Worm (Caenorhabditis elegans) whole organism, mixed stage, embryonic: ENCODE results near the gene ubh-2.

Experiments used
- M03D4.4 ChIP-seq: sonication (generic microtip); optimal IDR thresholded peaks from 2 replicates; lab custom pipeline; 2017; ENCODE audit warnings: mild to moderate bottlenecking, missing genetic modification characterization, missing compliant biosample characterization
- bed-3 ChIP-seq: fragments of 200-800 bp; sonication (Bioruptor generic); optimal IDR thresholded peaks from 3 replicates; lab custom pipeline; 2018; ENCODE audit warnings: mild to moderate bottlenecking, missing genetic modification characterization, moderate library complexity, missing compliant biosample characterization
- blmp-1 ChIP-seq: fragments of 150-350 bp; optimal IDR thresholded peaks from 2 replicates; lab custom pipeline; 2014; ENCODE audit warnings: missing biosample characterization, missing genetic modification characterization
- ceh-39 ChIP-seq: fragments of 150-350 bp; optimal IDR thresholded peaks from 2 replicates; lab custom pipeline; 2014; ENCODE audit warnings: missing biosample characterization, missing genetic modification characterization
- ceh-43 ChIP-seq: fragments of 200-800 bp; sonication (Bioruptor generic); optimal IDR thresholded peaks from 2 replicates; lab custom pipeline; 2018; ENCODE audit warnings: mild to moderate bottlenecking, missing genetic modification characterization, moderate library complexity, missing compliant biosample characterization
- ceh-83 ChIP-seq: fragments of 200-800 bp; sonication (Bioruptor generic); optimal IDR thresholded peaks from 2 replicates; lab custom pipeline; 2018; ENCODE audit warnings: mild to moderate bottlenecking, missing genetic modification characterization, missing compliant biosample characterization
- ces-1 ChIP-seq: fragments of 150-350 bp; optimal IDR thresholded peaks from 2 replicates; lab custom pipeline; 2014; ENCODE audit warnings: missing biosample characterization, missing genetic modification reagents, missing genetic modification characterization
- elt-1 ChIP-seq: sonication (generic microtip); optimal IDR thresholded peaks from 2 replicates; lab custom pipeline; 2017; ENCODE audit warnings: missing genetic modification characterization, mild to moderate bottlenecking, missing compliant biosample characterization, antibody characterized with exemption, moderate library complexity, borderline replicate concordance; ENCODE audit not compliant: insufficient read depth
- elt-3 ChIP-seq: fragments of 150-350 bp; optimal IDR thresholded peaks from 2 replicates; lab custom pipeline; 2014; ENCODE audit warnings: missing biosample characterization, missing genetic modification characterization
- flh-1 ChIP-seq: fragments of 200-800 bp; sonication (Bioruptor generic); optimal IDR thresholded peaks from 2 replicates; lab custom pipeline; 2018; ENCODE audit warnings: mild to moderate bottlenecking, missing genetic modification characterization, moderate library complexity, missing compliant biosample characterization
- hlh-1 ChIP-seq: fragments of 150-350 bp; optimal IDR thresholded peaks from 2 replicates; lab custom pipeline; 2014; ENCODE audit warnings: missing biosample characterization, missing genetic modification reagents, missing genetic modification characterization
- lin-13 ChIP-seq: fragments of 150-350 bp; optimal IDR thresholded peaks from 2 replicates; lab custom pipeline; 2014; ENCODE audit warnings: missing biosample characterization, missing genetic modification characterization
- lin-32 ChIP-seq: fragments of 200-800 bp; sonication (Bioruptor generic); optimal IDR thresholded peaks from 2 replicates; lab custom pipeline; 2018; ENCODE audit warnings: mild to moderate bottlenecking, missing genetic modification characterization, missing compliant biosample characterization
- lsy-2 ChIP-seq: fragments of 150-350 bp; optimal IDR thresholded peaks from 2 replicates; lab custom pipeline; 2014; ENCODE audit warnings: missing biosample characterization, missing genetic modification characterization
- mab-5 ChIP-seq: fragments of 150-350 bp; optimal IDR thresholded peaks from 2 replicates; lab custom pipeline; 2014; ENCODE audit warnings: missing biosample characterization, missing genetic modification characterization
- mep-1 ChIP-seq: fragments of 150-350 bp; optimal IDR thresholded peaks from 2 replicates; lab custom pipeline; 2017; ENCODE audit warnings: missing biosample characterization, missing genetic modification reagents, missing genetic modification characterization, inconsistent platforms
- mls-2 ChIP-seq: sonication (generic microtip); optimal IDR thresholded peaks from 2 replicates; lab custom pipeline; 2016; ENCODE audit warnings: mild to moderate bottlenecking, missing genetic modification characterization, moderate library complexity, missing compliant biosample characterization
- nhr-2 ChIP-seq: fragments of 150-350 bp; optimal IDR thresholded peaks from 2 replicates; lab custom pipeline; 2014; ENCODE audit warnings: missing biosample characterization, missing genetic modification characterization
- nhr-237 ChIP-seq: fragments of 150-350 bp; optimal IDR thresholded peaks from 2 replicates; lab custom pipeline; 2014; ENCODE audit warnings: missing biosample characterization, missing genetic modification characterization
- nhr-28 ChIP-seq: fragments of 150-350 bp; optimal IDR thresholded peaks from 2 replicates; lab custom pipeline; 2014; ENCODE audit warnings: missing biosample characterization, missing genetic modification characterization
- nhr-76 ChIP-seq: sonication (generic microtip); optimal IDR thresholded peaks from 2 replicates; lab custom pipeline; 2017; ENCODE audit warnings: missing biosample characterization, missing genetic modification characterization
- pha-4 ChIP-seq: fragments of 150-350 bp; optimal IDR thresholded peaks from 2 replicates; lab custom pipeline; 2018; ENCODE audit warnings: missing biosample characterization, missing genetic modification reagents, missing genetic modification characterization
- sem-2 ChIP-seq: fragments of 200-800 bp; sonication (Bioruptor generic); optimal IDR thresholded peaks from 2 replicates; lab custom pipeline; 2018; ENCODE audit warnings: mild to moderate bottlenecking, missing genetic modification characterization, missing compliant biosample characterization
- snpc-4 ChIP-seq: fragments of 150-350 bp; optimal IDR thresholded peaks from 2 replicates; lab custom pipeline; 2014; ENCODE audit warnings: missing biosample characterization, missing genetic modification characterization
- sptf-1 ChIP-seq: sonication (generic microtip); optimal IDR thresholded peaks from 2 replicates; lab custom pipeline; 2017; ENCODE audit warnings: mild to moderate bottlenecking, missing genetic modification characterization, moderate library complexity, missing compliant biosample characterization
- tbx-8 ChIP-seq: fragments of 200-800 bp; sonication (Bioruptor generic); optimal IDR thresholded peaks from 2 replicates; lab custom pipeline; 2018; ENCODE audit warnings: mild to moderate bottlenecking, missing genetic modification characterization, moderate library complexity, missing compliant biosample characterization
- unc-120 ChIP-seq: sonication (generic microtip); optimal IDR thresholded peaks from 2 replicates; lab custom pipeline; 2017; ENCODE audit warnings: missing genetic modification characterization, missing compliant biosample characterization; ENCODE audit not compliant: poor library complexity, severe bottlenecking
- unc-39 ChIP-seq: fragments of 150-350 bp; optimal IDR thresholded peaks from 2 replicates; lab custom pipeline; 2014; ENCODE audit warnings: missing biosample characterization, missing genetic modification characterization
- unc-62 ChIP-seq: fragments of 150-350 bp; optimal IDR thresholded peaks from 2 replicates; lab custom pipeline; 2014; ENCODE audit warnings: missing biosample characterization, missing genetic modification reagents, missing genetic modification characterization
- ztf-11 ChIP-seq: fragments of 150-350 bp; optimal IDR thresholded peaks from 2 replicates; lab custom pipeline; 2014; ENCODE audit warnings: missing biosample characterization, missing genetic modification characterization

The ubh-2 gene

DNA sequence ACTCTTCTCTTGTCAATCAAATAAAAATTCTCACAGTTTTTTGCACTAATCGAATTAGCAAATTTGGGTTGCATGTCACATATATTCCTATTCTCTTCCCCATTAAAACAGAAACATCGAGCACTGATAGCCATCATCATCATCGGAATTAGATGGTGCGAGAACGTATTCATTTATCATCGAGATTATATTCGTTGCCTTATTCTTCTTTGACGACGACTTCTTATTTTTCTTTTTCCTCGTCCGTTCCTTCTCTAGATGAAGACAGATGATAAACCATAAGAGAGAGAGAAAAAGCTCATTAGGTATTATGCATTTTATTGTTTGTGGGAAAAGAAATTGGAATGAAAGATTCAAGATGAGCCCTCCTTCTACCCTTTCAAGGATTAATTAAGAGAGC, 38.4 kb downstream of the ubh-2 start:
- TF ChIP-seq elt-1 (peak; percentile 55), ces-1 (GFP tag; lab: Kevin White, UChicago) (peak; percentile 18), tbx-8 (GFP tag; lab: Kevin White, UChicago) (no peak), ztf-11 (tag; lab: Kevin White, UChicago) (no peak), sem-2 (GFP tag; lab: Kevin White, UChicago) (no peak)
- TF ChIP-seq, all 35 proteins: peak for 2

DNA sequence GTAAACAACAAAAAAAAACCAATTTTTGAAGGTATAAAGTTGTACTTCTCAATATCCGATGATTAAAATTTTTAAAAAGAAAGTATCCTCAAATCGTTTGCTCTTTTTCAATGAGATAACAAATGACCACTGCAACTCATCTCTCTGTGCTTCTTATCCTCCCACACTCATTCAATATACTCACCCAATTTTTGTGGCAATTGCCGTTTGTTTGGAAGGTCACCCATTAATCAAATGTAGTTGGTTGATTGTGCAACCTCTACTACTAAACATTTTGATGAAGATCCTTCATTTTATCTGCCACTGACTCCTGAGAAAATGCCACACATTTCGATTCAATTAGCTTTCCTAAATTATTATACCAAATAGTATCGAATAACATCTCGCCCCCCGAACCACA, 41.9 kb downstream of the ubh-2 start:
- no peak for TF ChIP-seq sem-2 (GFP tag; lab: Kevin White, UChicago)
- TF ChIP-seq tbx-8 (GFP tag; lab: Kevin White, UChicago): no peak
- no peak for TF ChIP-seq lin-13 (tag; lab: Kevin White, UChicago)
- TF ChIP-seq blmp-1 (tag; lab: Kevin White, UChicago): no peak
- TF ChIP-seq bed-3 (GFP tag; lab: Kevin White, UChicago): no peak
- no peak for TF ChIP-seq lin-32 (GFP tag; lab: Kevin White, UChicago)
- no peak for TF ChIP-seq pha-4 (tag; lab: Kevin White, UChicago)
- TF ChIP-seq nhr-237: no peak
- no peak for TF ChIP-seq nhr-2 (tag; lab: Kevin White, UChicago)
- TF ChIP-seq ces-1 (GFP tag; lab: Kevin White, UChicago): no peak
- no peak for TF ChIP-seq hlh-1 (tag; lab: Kevin White, UChicago)
- no peak for TF ChIP-seq mab-5
- TF ChIP-seq flh-1: no peak
- no peak for TF ChIP-seq ceh-43 (GFP tag; lab: Kevin White, UChicago)
- TF ChIP-seq ceh-39 (tag; lab: Kevin White, UChicago): no peak
- no peak for TF ChIP-seq ztf-11 (tag; lab: Kevin White, UChicago)

DNA sequence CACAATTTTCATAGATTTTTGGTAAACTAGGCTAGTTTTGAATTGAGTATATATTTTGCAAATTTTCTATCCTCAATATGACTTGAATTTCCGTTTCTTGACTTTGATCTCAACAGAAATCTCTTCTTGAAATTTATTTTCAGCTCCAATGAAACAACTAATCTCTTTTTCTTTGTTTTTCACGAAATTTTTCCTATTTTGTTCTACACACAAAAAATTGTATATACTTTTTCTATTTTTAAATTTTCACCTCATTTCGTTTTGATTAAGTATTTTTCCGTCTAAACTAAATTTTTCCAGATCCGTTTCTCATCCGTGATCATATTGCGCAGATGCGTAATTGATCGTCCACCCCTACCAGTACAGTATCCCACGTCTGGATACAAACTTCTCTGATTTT, 44.9 kb downstream of the ubh-2 start, which contains the start of gene unc-83:
Gene unc-83, plus strand, starts transcription at position 301 of the 400 bp plus-strand sequence.
- TF ChIP-seq mep-1 (tag; lab: Kevin White, UChicago): no peak
- no peak for TF ChIP-seq sem-2 (GFP tag; lab: Kevin White, UChicago)
- no peak for TF ChIP-seq mab-5
- no peak for TF ChIP-seq ceh-83 (GFP tag; lab: Kevin White, UChicago)
- TF ChIP-seq unc-62 (GFP tag; lab: Kevin White, UChicago): no peak
- TF ChIP-seq unc-120 (tag; lab: Kevin White, UChicago): no peak
- no peak for TF ChIP-seq ztf-11 (tag; lab: Kevin White, UChicago)
- no peak for TF ChIP-seq elt-1
- no peak for TF ChIP-seq pha-4 (tag; lab: Kevin White, UChicago)
- TF ChIP-seq sptf-1 (tag; lab: Kevin White, UChicago): no peak
- TF ChIP-seq ceh-43 (GFP tag; lab: Kevin White, UChicago): no peak
- TF ChIP-seq ceh-39 (tag; lab: Kevin White, UChicago): no peak
- TF ChIP-seq tbx-8 (GFP tag; lab: Kevin White, UChicago): no peak
- no peak for TF ChIP-seq mls-2 (tag; lab: Kevin White, UChicago)
- TF ChIP-seq lsy-2: no peak
- TF ChIP-seq nhr-76 (tag; lab: Kevin White, UChicago): no peak
- TF ChIP-seq hlh-1 (tag; lab: Kevin White, UChicago): no peak
- no peak for TF ChIP-seq nhr-237
- TF ChIP-seq flh-1: no peak
- no peak for TF ChIP-seq bed-3 (GFP tag; lab: Kevin White, UChicago)
- TF ChIP-seq, all 35 proteins: peak for 0

DNA sequence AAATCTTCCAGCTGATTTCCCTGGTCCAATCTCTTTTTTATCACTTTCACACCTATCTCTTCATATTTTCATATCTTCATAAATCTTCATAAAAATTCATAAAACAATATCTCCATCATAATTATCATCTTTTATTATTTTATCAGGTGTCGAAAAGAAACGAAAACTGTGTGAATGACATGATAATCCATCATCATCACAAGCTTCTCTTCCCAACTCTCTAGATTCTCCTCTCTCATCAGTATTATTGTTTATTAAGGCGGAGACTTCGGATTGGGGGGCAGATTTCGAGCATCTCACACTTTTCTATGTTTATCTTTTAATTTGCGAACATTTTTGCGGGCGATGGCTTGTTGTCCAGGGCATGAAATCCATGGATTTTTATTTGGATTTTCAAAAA, 45.4 kb downstream of the ubh-2 start:
- TF ChIP-seq nhr-2 (tag; lab: Kevin White, UChicago) (no peak), unc-62 (GFP tag; lab: Kevin White, UChicago) (peak; percentile 65), elt-3 (tag; lab: Kevin White, UChicago) (no peak), bed-3 (GFP tag; lab: Kevin White, UChicago) (no peak), sem-2 (GFP tag; lab: Kevin White, UChicago) (no peak)
- TF ChIP-seq, all 35 proteins: peak for 1

DNA sequence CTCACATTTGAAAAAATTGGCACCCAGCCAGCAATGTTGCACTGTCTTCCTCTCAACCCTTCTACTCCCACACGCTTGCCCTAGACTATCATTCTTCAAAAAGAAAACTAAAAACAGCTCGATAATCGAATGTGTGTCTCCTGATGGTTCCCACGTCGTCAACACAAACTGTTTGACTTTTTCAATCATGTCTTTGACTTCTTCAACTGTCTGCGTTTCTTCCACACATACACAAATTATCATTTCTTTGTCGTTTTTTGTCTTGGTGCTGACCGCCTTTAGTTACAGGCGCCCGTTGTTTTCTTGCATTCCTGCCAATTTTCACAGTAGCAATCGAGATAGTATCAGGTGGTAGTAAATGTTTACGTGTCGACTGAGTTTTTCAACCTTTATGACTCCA, 47.0 kb downstream of the ubh-2 start:
- no peak for TF ChIP-seq sptf-1 (tag; lab: Kevin White, UChicago)
- TF ChIP-seq snpc-4 (tag; lab: Kevin White, UChicago): no peak
- TF ChIP-seq mab-5: no peak
- no peak for TF ChIP-seq unc-39 (tag; lab: Kevin White, UChicago)
- TF ChIP-seq flh-1: no peak
- no peak for TF ChIP-seq lin-13 (tag; lab: Kevin White, UChicago)
- TF ChIP-seq elt-1: no peak
- no peak for TF ChIP-seq ceh-43 (GFP tag; lab: Kevin White, UChicago)
- TF ChIP-seq nhr-2 (tag; lab: Kevin White, UChicago): no peak
- no peak for TF ChIP-seq nhr-28 (tag; lab: Kevin White, UChicago)
- TF ChIP-seq bed-3 (GFP tag; lab: Kevin White, UChicago): no peak
- no peak for TF ChIP-seq nhr-237
- TF ChIP-seq hlh-1 (tag; lab: Kevin White, UChicago): no peak
- TF ChIP-seq lsy-2: no peak
- TF ChIP-seq mep-1 (tag; lab: Kevin White, UChicago): no peak
- TF ChIP-seq ceh-39 (tag; lab: Kevin White, UChicago): no peak
- TF ChIP-seq blmp-1 (tag; lab: Kevin White, UChicago): no peak
- TF ChIP-seq M03D4.4 (tag; lab: Kevin White, UChicago): no peak
- TF ChIP-seq unc-62 (GFP tag; lab: Kevin White, UChicago): no peak
